Worm (Caenorhabditis elegans) whole organism, late embryonic: ENCODE results near the gene end-3.
A peak's percentile ranks its signal among the peaks of the same experiment; 100 is the strongest.

Experiments used
- C38D4.7 ChIP-seq: fragments of 200-800 bp; sonication (Bioruptor generic); optimal IDR thresholded peaks from 2 replicates; lab custom pipeline; 2018; ENCODE audit warnings: mild to moderate bottlenecking, missing genetic modification characterization, moderate library complexity, missing compliant biosample characterization
- F13H6.1 ChIP-seq: sonication (generic microtip); optimal IDR thresholded peaks from 2 replicates; lab custom pipeline; 2016; ENCODE audit warnings: missing genetic modification characterization, missing compliant biosample characterization
- K02D7.2 ChIP-seq: sonication (generic microtip); optimal IDR thresholded peaks from 2 replicates; lab custom pipeline; 2017; ENCODE audit warnings: mild to moderate bottlenecking, missing genetic modification characterization, missing compliant biosample characterization
- T23F11.4 ChIP-seq: fragments of 200-800 bp; sonication (Bioruptor generic); optimal IDR thresholded peaks from 2 replicates; lab custom pipeline; 2018; ENCODE audit warnings: mild to moderate bottlenecking, missing genetic modification characterization, missing compliant biosample characterization
- Y22D7AL.16 ChIP-seq: sonication (generic microtip); optimal IDR thresholded peaks from 2 replicates; lab custom pipeline; 2016; ENCODE audit warnings: missing genetic modification characterization, missing compliant biosample characterization
- ahr-1 ChIP-seq: sonication (generic microtip); optimal IDR thresholded peaks from 2 replicates; lab custom pipeline; 2016; ENCODE audit warnings: missing genetic modification characterization, missing compliant biosample characterization
- ama-1 ChIP-seq: fragments of 150-350 bp; optimal IDR thresholded peaks from 2 replicates; lab custom pipeline; 2014
- ceh-18 ChIP-seq: sonication (generic microtip); optimal IDR thresholded peaks from 2 replicates; lab custom pipeline; 2016; ENCODE audit warnings: missing genetic modification characterization, missing compliant biosample characterization
- ceh-22 ChIP-seq: sonication (generic microtip); optimal IDR thresholded peaks from 2 replicates; lab custom pipeline; 2017; ENCODE audit warnings: missing biosample characterization, missing genetic modification characterization
- ceh-24 ChIP-seq: sonication (generic microtip); optimal IDR thresholded peaks from 2 replicates; lab custom pipeline; 2016; ENCODE audit warnings: mild to moderate bottlenecking, missing genetic modification characterization, missing compliant biosample characterization
- ceh-30 ChIP-seq: fragments of 150-350 bp; optimal IDR thresholded peaks from 2 replicates; lab custom pipeline; 2014; ENCODE audit warnings: missing biosample characterization, missing genetic modification characterization
- ceh-31 ChIP-seq: sonication (generic microtip); optimal IDR thresholded peaks from 2 replicates; lab custom pipeline; 2016; ENCODE audit warnings: missing genetic modification characterization, missing compliant biosample characterization
- ceh-45 ChIP-seq: fragments of 200-800 bp; sonication (Bioruptor generic); IDR thresholded peaks from 2 replicates; pipeline ENCODE4 v1.3.6; 2022; ENCODE audit warnings: missing genetic modification reagents, missing genetic modification characterization, missing compliant biosample characterization
- ceh-48 ChIP-seq: sonication (generic microtip); optimal IDR thresholded peaks from 2 replicates; lab custom pipeline; 2016; ENCODE audit warnings: missing genetic modification characterization, inconsistent platforms, missing compliant biosample characterization
- ceh-6 ChIP-seq: fragments of 200-800 bp; sonication (Bioruptor generic); optimal IDR thresholded peaks from 2 replicates; lab custom pipeline; 2018; ENCODE audit warnings: mild to moderate bottlenecking, missing genetic modification characterization, missing compliant biosample characterization
- che-1 ChIP-seq: sonication (generic microtip); optimal IDR thresholded peaks from 2 replicates; lab custom pipeline; 2016; ENCODE audit warnings: mild to moderate bottlenecking, missing genetic modification characterization, missing compliant biosample characterization
- eyg-1 ChIP-seq: sonication (generic microtip); optimal IDR thresholded peaks from 2 replicates; lab custom pipeline; 2016; ENCODE audit warnings: missing genotype, missing genetic modification characterization, missing compliant biosample characterization
- fax-1 ChIP-seq: sonication (generic microtip); optimal IDR thresholded peaks from 2 replicates; lab custom pipeline; 2016; ENCODE audit warnings: missing genotype, missing genetic modification characterization, missing compliant biosample characterization
- fkh-6 ChIP-seq: sonication (generic microtip); optimal IDR thresholded peaks from 2 replicates; lab custom pipeline; 2016; ENCODE audit warnings: missing genetic modification characterization, missing compliant biosample characterization
- gmeb-2 ChIP-seq: sonication (generic microtip); optimal IDR thresholded peaks from 2 replicates; lab custom pipeline; 2016; ENCODE audit warnings: missing genetic modification characterization, inconsistent platforms, missing compliant biosample characterization
- hlh-13 ChIP-seq: fragments of 200-800 bp; sonication (Bioruptor generic); optimal IDR thresholded peaks from 2 replicates; lab custom pipeline; 2018; ENCODE audit warnings: mild to moderate bottlenecking, missing genetic modification characterization, missing compliant biosample characterization
- hlh-30 ChIP-seq: sonication (generic microtip); optimal IDR thresholded peaks from 2 replicates; lab custom pipeline; 2017; ENCODE audit warnings: antibody characterized with exemption, missing genetic modification characterization, missing compliant biosample characterization; ENCODE audit not compliant: insufficient read depth
- hlh-6 ChIP-seq: sonication (generic microtip); optimal IDR thresholded peaks from 2 replicates; lab custom pipeline; 2016; ENCODE audit warnings: missing genotype, missing genetic modification characterization, missing compliant biosample characterization
- hlh-8 ChIP-seq: sonication (generic microtip); optimal IDR thresholded peaks from 2 replicates; lab custom pipeline; 2016; ENCODE audit warnings: missing genotype, missing genetic modification characterization, missing compliant biosample characterization
- lim-6 ChIP-seq: sonication (generic microtip); optimal IDR thresholded peaks from 2 replicates; lab custom pipeline; 2016; ENCODE audit warnings: missing genetic modification characterization, missing compliant biosample characterization
- nfya-1 ChIP-seq: sonication (generic microtip); optimal IDR thresholded peaks from 2 replicates; lab custom pipeline; 2017; ENCODE audit warnings: missing genetic modification characterization, mild to moderate bottlenecking, missing compliant biosample characterization, antibody characterized with exemption, moderate library complexity
- odd-2 ChIP-seq: sonication (generic microtip); optimal IDR thresholded peaks from 2 replicates; lab custom pipeline; 2017; ENCODE audit warnings: antibody characterized with exemption, mild to moderate bottlenecking, missing genetic modification characterization, missing compliant biosample characterization
- pax-1 ChIP-seq: fragments of 150-350 bp; optimal IDR thresholded peaks from 2 replicates; lab custom pipeline; 2014; ENCODE audit warnings: missing biosample characterization, missing genetic modification characterization
- pha-2 ChIP-seq: sonication (generic microtip); optimal IDR thresholded peaks from 2 replicates; lab custom pipeline; 2017; ENCODE audit warnings: mild to moderate bottlenecking, missing genetic modification characterization, missing compliant biosample characterization
- ref-2 ChIP-seq: sonication (generic microtip); optimal IDR thresholded peaks from 2 replicates; lab custom pipeline; 2016; ENCODE audit warnings: missing genetic modification characterization, missing compliant biosample characterization
- sdc-2 ChIP-seq: sonication (generic microtip); optimal IDR thresholded peaks from 2 replicates; lab custom pipeline; 2016; ENCODE audit warnings: missing genotype, missing genetic modification characterization, missing compliant biosample characterization
- sox-2 ChIP-seq: fragments of 200-800 bp; sonication (Bioruptor generic); IDR thresholded peaks from 2 replicates; pipeline ENCODE4 v1.3.6; 2022; ENCODE audit warnings: missing genetic modification reagents, missing genetic modification characterization, missing compliant biosample characterization
- sox-4 ChIP-seq: sonication (generic microtip); optimal IDR thresholded peaks from 2 replicates; lab custom pipeline; 2017; ENCODE audit warnings: mild to moderate bottlenecking, missing genetic modification characterization, inconsistent platforms, missing compliant biosample characterization
- syd-9 ChIP-seq: sonication (generic microtip); optimal IDR thresholded peaks from 2 replicates; lab custom pipeline; 2016; ENCODE audit warnings: mild to moderate bottlenecking, missing genetic modification characterization, moderate library complexity, missing compliant biosample characterization
- tbx-2 ChIP-seq: sonication (generic microtip); optimal IDR thresholded peaks from 2 replicates; lab custom pipeline; 2016; ENCODE audit warnings: missing genetic modification characterization, missing compliant biosample characterization
- unc-42 ChIP-seq: sonication (generic microtip); optimal IDR thresholded peaks from 2 replicates; lab custom pipeline; 2016; ENCODE audit warnings: missing genotype, missing genetic modification characterization, missing compliant biosample characterization
- unc-55 ChIP-seq: sonication (generic microtip); optimal IDR thresholded peaks from 2 replicates; lab custom pipeline; 2017; ENCODE audit warnings: missing biosample characterization, missing genetic modification reagents, missing genetic modification characterization
- unc-86 ChIP-seq: sonication (generic microtip); optimal IDR thresholded peaks from 2 replicates; lab custom pipeline; 2016; ENCODE audit warnings: missing genetic modification characterization, missing compliant biosample characterization
- zip-5 ChIP-seq: sonication (generic microtip); optimal IDR thresholded peaks from 2 replicates; lab custom pipeline; 2016; ENCODE audit warnings: missing genetic modification characterization, missing compliant biosample characterization
- ztf-16 ChIP-seq: sonication (generic microtip); optimal IDR thresholded peaks from 2 replicates; lab custom pipeline; 2017; ENCODE audit warnings: missing genetic modification characterization, missing compliant biosample characterization

The end-3 gene

DNA sequence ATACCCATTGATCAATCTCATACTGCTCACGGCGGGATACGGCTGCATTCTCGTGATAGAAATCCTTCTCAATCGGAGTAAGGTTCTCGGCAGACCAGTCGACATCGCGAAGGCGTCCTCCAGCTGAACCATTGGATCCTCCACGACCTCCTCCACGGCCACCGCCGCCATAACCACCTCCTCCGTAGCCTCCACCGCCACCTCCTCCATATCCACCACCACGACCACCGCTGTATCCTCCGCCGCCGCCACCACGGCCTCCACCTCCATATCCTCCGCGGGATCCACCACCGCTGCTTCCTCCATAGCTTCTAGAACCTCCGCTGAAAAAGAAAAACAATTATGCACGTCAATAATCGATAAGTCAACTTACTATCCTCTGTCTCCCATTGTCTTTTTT lies 3.1 kb upstream of the end-3 start:
- TF ChIP-seq hlh-30 (tag; lab: Kevin White, UChicago) (no peak), ceh-24 (no peak), sox-2 (GFP tag; lab: Robert Waterston, UW) (no peak), sox-4 (tag; lab: Kevin White, UChicago) (no peak), ahr-1 (tag; lab: Kevin White, UChicago) (no peak), ceh-22 (tag; lab: Kevin White, UChicago) (no peak), odd-2 (tag; lab: Kevin White, UChicago) (no peak), ama-1 (lab: Kevin White, UChicago) (no peak), unc-86 (tag; lab: Kevin White, UChicago) (no peak), pax-1 (no peak), T23F11.4 (GFP tag; lab: Kevin White, UChicago) (no peak), che-1 (tag; lab: Kevin White, UChicago) (no peak), ztf-16 (tag; lab: Kevin White, UChicago) (no peak)

DNA sequence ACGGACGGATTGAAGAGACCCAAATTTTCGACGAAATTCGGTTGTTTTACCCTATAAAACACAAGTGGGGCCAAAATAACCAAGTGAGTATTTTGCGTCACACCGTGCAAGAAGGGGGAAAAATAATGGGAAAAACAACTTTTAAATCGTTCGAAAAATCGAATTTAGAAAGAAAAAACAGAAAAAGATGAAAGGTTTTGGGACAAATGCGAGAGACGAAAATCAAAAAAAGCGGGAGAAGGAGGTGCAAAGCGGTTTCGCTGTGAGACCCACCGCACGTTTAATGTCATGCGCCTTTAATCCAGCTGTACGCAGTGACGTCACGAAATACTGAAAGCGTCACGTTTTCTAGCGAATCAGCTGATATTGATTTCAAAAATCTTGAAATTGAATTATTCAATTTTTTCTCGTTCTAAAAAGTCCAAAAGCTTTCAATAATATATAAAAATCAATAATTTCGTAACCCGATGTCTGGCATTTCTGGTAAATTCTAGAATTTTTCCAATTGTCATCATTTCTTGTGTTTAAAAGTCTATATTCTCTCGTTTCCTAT lies 2.4 kb upstream of the end-3 start, which contains the start of the genes ddx-17 and aip-1:
TSS of gene ddx-17 (minus strand) at position 51 of the 553 bp plus-strand sequence.
TSS of gene aip-1 (plus strand) at position 332 of the 553 bp plus-strand sequence.
- TF ChIP-seq ceh-30 (tag; lab: Kevin White, UChicago) (peak; percentile 26), ceh-31 (peak; percentile 60), hlh-8 (tag; lab: Kevin White, UChicago) (no peak), ahr-1 (tag; lab: Kevin White, UChicago) (no peak), unc-55 (GFP tag; lab: Kevin White, UChicago) (peak; percentile 50), zip-5 (tag; lab: Kevin White, UChicago) (no peak), nfya-1 (tag; lab: Kevin White, UChicago) (peak; percentile 32), pha-2 (tag; lab: Kevin White, UChicago) (no peak), tbx-2 (tag; lab: Kevin White, UChicago) (peak; percentile 52), unc-42 (tag; lab: Kevin White, UChicago) (peak; percentile 36), ceh-48 (tag; lab: Kevin White, UChicago) (peak; percentile 10), C38D4.7 (GFP tag; lab: Kevin White, UChicago) (no peak), hlh-13 (GFP tag; lab: Kevin White, UChicago) (no peak), Y22D7AL.16 (tag; lab: Kevin White, UChicago) (no peak), fax-1 (tag; lab: Kevin White, UChicago) (no peak), sox-2 (GFP tag; lab: Robert Waterston, UW) (no peak), hlh-30 (tag; lab: Kevin White, UChicago) (peak; percentile 85)

DNA sequence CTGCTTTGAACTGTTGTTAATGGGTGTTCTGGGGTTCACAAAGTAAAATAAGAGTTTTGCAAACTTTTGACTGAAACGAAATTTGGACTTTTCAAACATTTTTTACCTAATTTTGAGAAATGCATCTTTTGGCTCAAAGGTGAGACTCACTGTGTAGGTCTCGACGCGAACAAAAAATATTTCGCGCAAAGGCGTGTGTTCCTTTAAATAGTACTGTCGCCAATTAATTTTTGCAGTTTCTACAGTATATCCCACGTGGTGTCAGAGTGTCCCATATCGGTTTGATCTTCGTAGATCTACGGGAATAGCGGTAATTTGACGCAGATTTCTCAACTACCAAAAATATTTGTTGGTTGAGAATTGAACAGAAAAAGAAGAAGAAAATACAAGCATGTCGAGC lies 857 bp upstream of the end-3 start:
- TF ChIP-seq lim-6 (tag; lab: Kevin White, UChicago) (no peak), eyg-1 (tag; lab: Kevin White, UChicago) (no peak), unc-55 (GFP tag; lab: Kevin White, UChicago) (no peak), nfya-1 (tag; lab: Kevin White, UChicago) (no peak), ceh-18 (tag; lab: Kevin White, UChicago) (no peak), syd-9 (no peak), hlh-6 (no peak), sdc-2 (tag; lab: Kevin White, UChicago) (no peak), ref-2 (no peak), ceh-6 (no peak), gmeb-2 (tag; lab: Kevin White, UChicago) (no peak), K02D7.2 (tag; lab: Kevin White, UChicago) (no peak)

DNA sequence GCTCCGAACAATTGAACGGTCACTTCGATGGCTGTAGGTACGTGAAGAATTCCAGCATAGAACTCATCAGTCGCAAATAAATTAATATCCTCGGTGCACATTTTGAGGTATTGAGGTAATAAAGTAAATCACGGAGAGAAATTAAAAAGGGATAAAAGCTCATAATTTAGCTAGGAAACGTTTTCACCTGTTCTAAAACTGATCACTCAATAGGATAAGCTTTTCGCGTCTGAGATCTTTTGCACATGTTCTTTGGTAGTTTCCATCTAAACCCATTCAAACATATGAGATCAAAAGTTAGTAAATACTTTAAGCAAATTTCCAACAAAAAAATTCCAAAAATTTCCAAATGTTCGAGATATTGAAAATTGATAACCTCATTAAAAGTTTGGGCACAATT lies 3.0 kb downstream of the end-3 start, which contains the start of gene srh-308:
TSS of gene srh-308 (minus strand) at position 101 of the 400 bp plus-strand sequence.
- TF ChIP-seq sdc-2 (tag; lab: Kevin White, UChicago): no peak
- TF ChIP-seq F13H6.1 (tag; lab: Kevin White, UChicago): no peak
- no peak for TF ChIP-seq fkh-6 (tag; lab: Kevin White, UChicago)
- no peak for TF ChIP-seq fax-1 (tag; lab: Kevin White, UChicago)
- no peak for TF ChIP-seq pax-1
- no peak for TF ChIP-seq ceh-45 (GFP tag; lab: Robert Waterston, UW)
